ENCODE assay signal across 5 fruit fly cellular contexts in the genomic region with DNA sequence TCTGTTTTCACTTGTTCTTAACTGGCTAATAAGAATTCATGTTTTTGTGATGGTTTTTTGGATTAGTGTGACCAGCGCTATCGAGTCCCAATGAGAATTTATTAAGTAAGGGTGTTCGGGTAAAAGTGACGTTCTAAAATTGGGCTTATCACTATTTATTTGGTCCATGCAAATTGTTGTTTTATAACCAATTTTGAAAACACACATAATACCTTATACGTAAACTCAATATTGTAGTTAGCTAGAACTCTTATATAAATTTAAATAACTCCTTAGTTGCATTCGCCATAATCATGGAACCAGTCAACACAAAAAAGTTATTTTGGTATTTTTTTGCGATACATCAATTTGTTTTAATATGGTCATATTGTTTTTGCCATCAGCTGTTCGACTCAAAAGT.
A peak's percentile ranks its signal among the peaks of the same experiment; 100 is the strongest.
TF ChIP-seq lines count a peak whose summit lies in the region.

A gene (minus strand): TSS at position 69 of the 400 bp plus-strand sequence.
A gene (plus strand): TSS at position 364 of the 400 bp plus-strand sequence.

- no peak for TF ChIP-seq CTCF in whole organism, embryonic (GFP tag; optimal IDR thresholded peaks at IDR 0.05; lab: Kevin White, UChicago)

TF ChIP-seq in whole organism, adult, 20 proteins besides CTCF, POLR2A, EP300 and RAD21 (continues in another document):
- no peak for TF ChIP-seq cic (GFP tag; optimal IDR thresholded peaks at IDR 0.05; lab: Kevin White, UChicago)
- TF ChIP-seq CG7101 (tag; optimal IDR thresholded peaks at IDR 0.05; lab: Kevin White, UChicago): peak; percentile 52
- no peak for TF ChIP-seq cnc (optimal IDR thresholded peaks at IDR 0.05; lab: Kevin White, UChicago)
- TF ChIP-seq Mnt (GFP tag; optimal IDR thresholded peaks at IDR 0.05; lab: Kevin White, UChicago): peak; percentile 6
- TF ChIP-seq CG11617 (GFP tag; optimal IDR thresholded peaks at IDR 0.05; lab: Kevin White, UChicago): peak; percentile 66
- TF ChIP-seq bab1 (GFP tag; optimal IDR thresholded peaks at IDR 0.05; lab: Kevin White, UChicago): peak; percentile 79
- peak; percentile 28 for TF ChIP-seq pad (GFP tag; optimal IDR thresholded peaks at IDR 0.05; lab: Kevin White, UChicago)
- TF ChIP-seq CG5204 (GFP tag; optimal IDR thresholded peaks at IDR 0.05; lab: Kevin White, UChicago): peak; percentile 63
- TF ChIP-seq CG7045 (GFP tag; optimal IDR thresholded peaks at IDR 0.05; lab: Kevin White, UChicago): peak; percentile 48
- peak; percentile 62 for TF ChIP-seq kay (GFP tag; lab: Kevin White, UChicago; ENCODE audit: borderline replicate concordance)
- TF ChIP-seq CG1620 (GFP tag; optimal IDR thresholded peaks at IDR 0.05; lab: Kevin White, UChicago): peak; percentile 64
- peak; percentile 51 for TF ChIP-seq CG12768 (GFP tag; optimal IDR thresholded peaks at IDR 0.05; lab: Kevin White, UChicago)
- peak; percentile 66 for TF ChIP-seq Hr96 (GFP tag; optimal IDR thresholded peaks at IDR 0.05; lab: Kevin White, UChicago)
- TF ChIP-seq ovo (GFP tag; optimal IDR thresholded peaks at IDR 0.05; lab: Kevin White, UChicago): no peak
- no peak for TF ChIP-seq tj (GFP tag; optimal IDR thresholded peaks at IDR 0.05; lab: Kevin White, UChicago)
- peak; percentile 82 for TF ChIP-seq toe (GFP tag; optimal IDR thresholded peaks at IDR 0.05; lab: Kevin White, UChicago)
- peak; percentile 41 for TF ChIP-seq Crg-1 (GFP tag; optimal IDR thresholded peaks at IDR 0.05; lab: Kevin White, UChicago)

TF ChIP-seq in whole organism, embryonic, 481 proteins besides CTCF, POLR2A, EP300 and RAD21 (continues in another document):
- TF ChIP-seq insv (GFP tag; optimal IDR thresholded peaks at IDR 0.05; lab: Kevin White, UChicago) (peak; percentile 81 to 96), mirr (GFP tag; optimal IDR thresholded peaks at IDR 0.05; lab: Kevin White, UChicago) (no peak), ato (GFP tag; IDR thresholded peaks at IDR 0.05; lab: Robert Waterston, UW; ENCODE audit: partially characterized antibody) (no peak), CG12942 (GFP tag; optimal IDR thresholded peaks at IDR 0.05; lab: Kevin White, UChicago) (peak; percentile 62), CG33557 (GFP tag; optimal IDR thresholded peaks at IDR 0.05; lab: Kevin White, UChicago) (peak; percentile 69), NFAT (GFP tag; IDR thresholded peaks at IDR 0.05; lab: Robert Waterston, UW) (peak; percentile 50), CG32772 (GFP tag; IDR thresholded peaks at IDR 0.05; lab: Robert Waterston, UW) (peak; percentile 63), CG2202 (tag; optimal IDR thresholded peaks at IDR 0.05; lab: Kevin White, UChicago) (peak; percentile 23), br (optimal IDR thresholded peaks at IDR 0.05; lab: Kevin White, UChicago) (no peak), CG17802 (tag; optimal IDR thresholded peaks at IDR 0.05; lab: Kevin White, UChicago) (peak; percentile 50), ken (GFP tag; IDR thresholded peaks at IDR 0.05; lab: Robert Waterston, UW) (peak; percentile 67; the same call in 1 of the 3 replicates), C15 (GFP tag; IDR thresholded peaks at IDR 0.05; lab: Robert Waterston, UW) (peak; percentile 49; the same call in 1 of the 3 replicates), NK7.1 (GFP tag; optimal IDR thresholded peaks at IDR 0.05; lab: Kevin White, UChicago) (peak; percentile 20), gcm2 (GFP tag; optimal IDR thresholded peaks at IDR 0.05; lab: Kevin White, UChicago) (peak; percentile 23), CG7987 (GFP tag; optimal IDR thresholded peaks at IDR 0.05; lab: Kevin White, UChicago) (no peak), Rx (GFP tag; IDR thresholded peaks at IDR 0.05; lab: Robert Waterston, UW) (peak; percentile 40; the same call in 1 of the 2 replicates), Usf (GFP tag; optimal IDR thresholded peaks at IDR 0.05; lab: Kevin White, UChicago) (peak; percentile 52)

TF ChIP-seq in whole organism, prepupa, 60 proteins besides CTCF, POLR2A, EP300 and RAD21 (continues in another document):
- TF ChIP-seq spab (GFP tag; optimal IDR thresholded peaks at IDR 0.05; lab: Kevin White, UChicago) (no peak), CG8319 (GFP tag; optimal IDR thresholded peaks at IDR 0.05; lab: Kevin White, UChicago) (peak; percentile 24), Hr38 (GFP tag; optimal IDR thresholded peaks at IDR 0.05; lab: Kevin White, UChicago) (no peak), CG8632 (GFP tag; optimal IDR thresholded peaks at IDR 0.05; lab: Kevin White, UChicago) (peak; percentile 52), CG11294 (GFP tag; IDR thresholded peaks at IDR 0.05; lab: Robert Waterston, UW) (peak; percentile 42; the same call in 1 of the 2 replicates), lz (GFP tag; optimal IDR thresholded peaks at IDR 0.05; lab: Kevin White, UChicago) (peak; percentile 81), CG32006 (GFP tag; optimal IDR thresholded peaks at IDR 0.05; lab: Kevin White, UChicago) (peak; percentile 73), CG34406 (GFP tag; optimal IDR thresholded peaks at IDR 0.05; lab: Kevin White, UChicago) (peak; percentile 46), CG6163 (GFP tag; IDR thresholded peaks at IDR 0.05; lab: Robert Waterston, UW) (peak; percentile 59; the same call in 2 of the 3 replicates), Gug (GFP tag; IDR thresholded peaks at IDR 0.05; lab: Robert Waterston, UW) (peak; percentile 62), pdm3 (GFP tag; optimal IDR thresholded peaks at IDR 0.05; lab: Kevin White, UChicago) (no peak), eg (GFP tag; IDR thresholded peaks at IDR 0.05; lab: Robert Waterston, UW) (peak; percentile 64; the same call in 2 of the 3 replicates), salr (GFP tag; optimal IDR thresholded peaks at IDR 0.05; lab: Kevin White, UChicago) (peak in 1 of 2 experiments; percentile 9), dsx (GFP tag; optimal IDR thresholded peaks at IDR 0.05; lab: Kevin White, UChicago; ENCODE audit: poor library complexity, severe bottlenecking) (no peak), Ets96B (tag; optimal IDR thresholded peaks at IDR 0.05; lab: Kevin White, UChicago) (peak; percentile 72), achi (GFP tag; optimal IDR thresholded peaks at IDR 0.05; lab: Kevin White, UChicago) (peak; percentile 64), fd59A (GFP tag; optimal IDR thresholded peaks at IDR 0.05; lab: Kevin White, UChicago) (peak; percentile 44)

TF ChIP-seq in whole organism, pupa, 21 proteins besides CTCF, POLR2A, EP300 and RAD21 (continues in another document):
- TF ChIP-seq CG14655 (GFP tag; optimal IDR thresholded peaks at IDR 0.05; lab: Kevin White, UChicago) (no peak), EcR (GFP tag; optimal IDR thresholded peaks at IDR 0.05; lab: Kevin White, UChicago) (no peak), Pif1A (GFP tag; optimal IDR thresholded peaks at IDR 0.05; lab: Kevin White, UChicago) (no peak), gl (tag; optimal IDR thresholded peaks at IDR 0.05; lab: Kevin White, UChicago) (no peak), Ets98B (GFP tag; IDR thresholded peaks at IDR 0.05; lab: Robert Waterston, UW) (peak; percentile 40; the same call in 1 of the 2 replicates), CG34367 (tag; optimal IDR thresholded peaks at IDR 0.05; lab: Kevin White, UChicago) (peak; percentile 48), Snoo (tag; optimal IDR thresholded peaks at IDR 0.05; lab: Kevin White, UChicago) (no peak), CG8301 (tag; optimal IDR thresholded peaks at IDR 0.05; lab: Kevin White, UChicago) (no peak), CG8159 (tag; optimal IDR thresholded peaks at IDR 0.05; lab: Kevin White, UChicago) (peak; percentile 75), CG4496 (GFP tag; IDR thresholded peaks at IDR 0.05; lab: Robert Waterston, UW) (peak; percentile 69; the same call in 2 of the 3 replicates), CG9948 (tag; optimal IDR thresholded peaks at IDR 0.05; lab: Kevin White, UChicago) (peak; percentile 67), CG15710 (tag; optimal IDR thresholded peaks at IDR 0.05; lab: Kevin White, UChicago) (peak; percentile 73), rn (GFP tag; IDR thresholded peaks at IDR 0.05; lab: Robert Waterston, UW) (0 out of 2 replicates have a peak, but pooled peaks have one; percentile 33), CG17806 (tag; optimal IDR thresholded peaks at IDR 0.05; lab: Kevin White, UChicago) (no peak), CG32121 (GFP tag; IDR thresholded peaks at IDR 0.05; lab: Robert Waterston, UW) (peak; percentile 39; the same call in 1 of the 2 replicates), CG13204 (GFP tag; optimal IDR thresholded peaks at IDR 0.05; lab: Kevin White, UChicago) (no peak), fd96Ca (GFP tag; IDR thresholded peaks at IDR 0.05; lab: Robert Waterston, UW) (no peak), Pif1B (GFP tag; optimal IDR thresholded peaks at IDR 0.05; lab: Kevin White, UChicago) (no peak), CG12605 (GFP tag; IDR thresholded peaks at IDR 0.05; lab: Robert Waterston, UW) (no peak)

TF ChIP-seq in whole organism, wandering third instar larva, 38 proteins besides CTCF, POLR2A, EP300 and RAD21:
- TF ChIP-seq CG9705 (GFP tag; optimal IDR thresholded peaks at IDR 0.05; lab: Kevin White, UChicago) (no peak), sv (GFP tag; optimal IDR thresholded peaks at IDR 0.05; lab: Kevin White, UChicago) (peak; percentile 61), GATAd (GFP tag; optimal IDR thresholded peaks at IDR 0.05; lab: Kevin White, UChicago) (peak; percentile 35), dmrt93B (GFP tag; optimal IDR thresholded peaks at IDR 0.05; lab: Kevin White, UChicago) (peak; percentile 57), HLH106 (tag; optimal IDR thresholded peaks at IDR 0.05; lab: Kevin White, UChicago) (peak; percentile 82), foxo (GFP tag; optimal IDR thresholded peaks at IDR 0.05; lab: Kevin White, UChicago) (peak in 1 of 2 experiments; percentile 74), woc (GFP tag; optimal IDR thresholded peaks at IDR 0.05; lab: Kevin White, UChicago) (peak; percentile 70), br (GFP tag; optimal IDR thresholded peaks at IDR 0.05; lab: Kevin White, UChicago) (peak; percentile 51), tai (GFP tag; optimal IDR thresholded peaks at IDR 0.05; lab: Kevin White, UChicago) (no peak), fru (GFP tag; optimal IDR thresholded peaks at IDR 0.05; lab: Kevin White, UChicago) (peak; percentile 73), ey (GFP tag; optimal IDR thresholded peaks at IDR 0.05; lab: Kevin White, UChicago) (peak; percentile 70), sage (GFP tag; optimal IDR thresholded peaks at IDR 0.05; lab: Kevin White, UChicago) (no peak), usp (GFP tag; optimal IDR thresholded peaks at IDR 0.05; lab: Kevin White, UChicago) (no peak)
TF ChIP-seq in whole organism, wandering third instar larva: peak in this region for 9.
